Fruit fly (Drosophila melanogaster): ENCODE data around the gene MFS3.

Gene MFS3

dm6 chr2L:1150554-1150953, 7.6 kb downstream of the MFS3 start, which contains the start of the genes Tfb4 and Vps29 (continued):
- TF ChIP-seq Ets65A (GFP tag) (peak; percentile 94), bab2 (GFP tag; optimal IDR thresholded peaks at IDR 0.05) (peak; percentile 64), CG18599 (GFP tag; optimal IDR thresholded peaks at IDR 0.05) (peak; percentile 32), Lhr (GFP tag; optimal IDR thresholded peaks at IDR 0.05) (no peak), pros (GFP tag; optimal IDR thresholded peaks at IDR 0.05) (no peak), CG11093 (GFP tag; IDR thresholded peaks at IDR 0.05) (no peak), Hr39 (optimal IDR thresholded peaks at IDR 0.05) (no peak), zen2 (GFP tag; IDR thresholded peaks at IDR 0.05; ENCODE audit: partially characterized antibody) (peak; percentile 98), CG6791 (GFP tag; IDR thresholded peaks at IDR 0.05; ENCODE audit: partially characterized antibody) (peak; percentile 94), Antp (GFP tag; optimal IDR thresholded peaks at IDR 0.05) (peak; percentile 63), CG13424 (tag; optimal IDR thresholded peaks at IDR 0.05) (peak; percentile 36), zen (tag; optimal IDR thresholded peaks at IDR 0.05) (no peak), her (GFP tag; optimal IDR thresholded peaks at IDR 0.05) (peak; percentile 75), sob (GFP tag; IDR thresholded peaks at IDR 0.05) (peak; percentile 70), CG10959 (GFP tag; IDR thresholded peaks at IDR 0.05) (no peak), Abd-B (GFP tag; optimal IDR thresholded peaks at IDR 0.05) (no peak), CG30020 (tag; optimal IDR thresholded peaks at IDR 0.05) (no peak), CG6683 (GFP tag; optimal IDR thresholded peaks at IDR 0.05) (no peak), H15 (GFP tag; IDR thresholded peaks at IDR 0.05) (no peak), Bgb (GFP tag; IDR thresholded peaks at IDR 0.05; ENCODE audit: partially characterized antibody) (peak; percentile 94), CrebB (tag; optimal IDR thresholded peaks at IDR 0.05) (no peak), pita (GFP tag; optimal IDR thresholded peaks at IDR 0.05) (no peak), CG3163 (GFP tag; optimal IDR thresholded peaks at IDR 0.05) (peak; percentile 11), ac (GFP tag; optimal IDR thresholded peaks at IDR 0.05) (no peak), sisA (GFP tag; IDR thresholded peaks at IDR 0.05) (no peak), CG9215 (GFP tag; IDR thresholded peaks at IDR 0.05) (0 out of 2 replicates have a peak, but pooled peaks have one; percentile 35), amos (GFP tag; IDR thresholded peaks at IDR 0.05; ENCODE audit: partially characterized antibody) (peak; percentile 87), maf-S (GFP tag; optimal IDR thresholded peaks at IDR 0.05) (peak; percentile 31), mld (GFP tag; IDR thresholded peaks at IDR 0.05; ENCODE audit: partially characterized antibody) (peak; percentile 96), HLH4C (GFP tag; IDR thresholded peaks at IDR 0.05; ENCODE audit: partially characterized antibody) (peak; percentile 98), ara (GFP tag; IDR thresholded peaks at IDR 0.05) (peak; percentile 9; the same call in 1 of the 2 replicates), ind (GFP tag; optimal IDR thresholded peaks at IDR 0.05) (peak; percentile 56), psq (GFP tag; optimal IDR thresholded peaks at IDR 0.05) (no peak), hkb (optimal IDR thresholded peaks at IDR 0.05) (no peak), hkb (GFP tag; IDR thresholded peaks at IDR 0.05) (peak; percentile 61), Xrp1 (GFP tag; IDR thresholded peaks at IDR 0.05) (peak; percentile 64), Jarid2 (GFP tag; optimal IDR thresholded peaks at IDR 0.05) (no peak), dm (GFP tag; optimal IDR thresholded peaks at IDR 0.05) (peak; percentile 31), CG1233 (GFP tag; optimal IDR thresholded peaks at IDR 0.05) (no peak), vvl (GFP tag; IDR thresholded peaks at IDR 0.05) (peak; percentile 58; the same call in 1 of the 2 replicates), Opbp (GFP tag; IDR thresholded peaks at IDR 0.05; ENCODE audit: partially characterized antibody) (peak; percentile 94), CG34224 (GFP tag; IDR thresholded peaks at IDR 0.05; ENCODE audit: partially characterized antibody) (peak; percentile 99), CG17361 (GFP tag; IDR thresholded peaks at IDR 0.05) (no peak), CG2712 (tag; optimal IDR thresholded peaks at IDR 0.05) (peak; percentile 49), CG17568 (GFP tag; optimal IDR thresholded peaks at IDR 0.05) (peak; percentile 99), gfzf (GFP tag; optimal IDR thresholded peaks at IDR 0.05) (no peak), yki (optimal IDR thresholded peaks at IDR 0.05) (no peak), eve (GFP tag; optimal IDR thresholded peaks at IDR 0.05) (no peak), z (GFP tag; IDR thresholded peaks at IDR 0.05) (no peak), CG12219 (GFP tag; optimal IDR thresholded peaks at IDR 0.05) (no peak), MTF-1 (GFP tag; optimal IDR thresholded peaks at IDR 0.05; ENCODE audit: borderline replicate concordance) (no peak), Six4 (GFP tag; optimal IDR thresholded peaks at IDR 0.05) (peak; percentile 26)
